Fruit fly (Drosophila melanogaster) whole organism, embryonic: ENCODE results near the gene Trax.

Experiments used
- Abd-B ChIP-seq: fragments of 200-800 bp; sonication (Bioruptor generic); optimal IDR thresholded peaks from 2 replicates; lab custom pipeline; 2018; ENCODE audit warnings: missing biosample characterization, mild to moderate bottlenecking, missing genetic modification characterization, moderate library complexity
- Aef1 ChIP-seq: fragments of 200-800 bp; sonication (Bioruptor generic); IDR thresholded peaks from 3 replicates; pipeline ENCODE4 v1.3.6; 2022; ENCODE audit warnings: missing biosample characterization, missing genetic modification characterization
- Bgb ChIP-seq: fragments of 200-800 bp; sonication (Bioruptor generic); IDR thresholded peaks from 2 replicates; pipeline ENCODE4 v1.3.6; 2022; ENCODE audit warnings: missing biosample characterization, missing genetic modification characterization; ENCODE audit not compliant: partially characterized antibody
- Blimp-1 ChIP-seq: fragments of 200-800 bp; sonication (Bioruptor generic); optimal IDR thresholded peaks from 3 replicates; lab custom pipeline; 2018; ENCODE audit warnings: missing biosample characterization, missing genetic modification characterization, mild to moderate bottlenecking, moderate library complexity, missing genetic modification reagents
- CG10462 ChIP-seq: fragments of 200-800 bp; sonication (Bioruptor generic); optimal IDR thresholded peaks from 2 replicates; lab custom pipeline; 2016; ENCODE audit warnings: missing biosample characterization, missing genetic modification characterization
- CG11247 ChIP-seq: fragments of 200-800 bp; sonication (Bioruptor generic); IDR thresholded peaks from 2 replicates; pipeline ENCODE4 v1.3.6; 2022; ENCODE audit warnings: missing biosample characterization, missing genetic modification characterization
- CG12659 ChIP-seq: fragments of 200-800 bp; sonication (Bioruptor generic); optimal IDR thresholded peaks from 3 replicates; lab custom pipeline; 2017; ENCODE audit warnings: mild to moderate bottlenecking, missing biosample characterization, missing genetic modification reagents, missing genetic modification characterization
- CG12744 ChIP-seq: fragments of 200-800 bp; sonication (Bioruptor generic); optimal IDR thresholded peaks from 2 replicates; lab custom pipeline; 2016; ENCODE audit warnings: missing biosample characterization, missing genetic modification characterization
- CG15601 ChIP-seq: fragments of 200-800 bp; sonication (Bioruptor generic); optimal IDR thresholded peaks from 3 replicates; lab custom pipeline; 2019; ENCODE audit warnings: missing biosample characterization, mild to moderate bottlenecking, missing genetic modification characterization, moderate library complexity
- CG17186 ChIP-seq: fragments of 200-800 bp; sonication (Bioruptor generic); optimal IDR thresholded peaks from 3 replicates; lab custom pipeline; 2017; ENCODE audit warnings: missing biosample characterization, missing genetic modification reagents, missing genetic modification characterization
- CG17568 ChIP-seq: fragments of 200-800 bp; sonication (Bioruptor generic); optimal IDR thresholded peaks from 2 replicates; lab custom pipeline; 2018; ENCODE audit warnings: missing biosample characterization, mild to moderate bottlenecking, missing genetic modification characterization, moderate library complexity
- CG2199 ChIP-seq: fragments of 200-800 bp; sonication (Bioruptor generic); IDR thresholded peaks from 3 replicates; pipeline ENCODE4 v1.3.6; 2022; ENCODE audit warnings: missing biosample characterization, missing genetic modification characterization
- CG3281 ChIP-seq: fragments of 200-800 bp; sonication (Bioruptor generic); optimal IDR thresholded peaks from 3 replicates; lab custom pipeline; 2017; ENCODE audit warnings: missing biosample characterization, mild to moderate bottlenecking, missing genetic modification characterization
- CG33557 ChIP-seq: fragments of 200-800 bp; sonication (Bioruptor generic); optimal IDR thresholded peaks from 2 replicates; lab custom pipeline; 2019; ENCODE audit warnings: missing biosample characterization, mild to moderate bottlenecking, missing genetic modification characterization, moderate library complexity
- CG4404 ChIP-seq: fragments of 200-800 bp; sonication (Bioruptor generic); IDR thresholded peaks from 2 replicates; pipeline ENCODE4 v1.3.6; 2022; ENCODE audit warnings: missing biosample characterization, missing genetic modification characterization
- CG4820 ChIP-seq: fragments of 200-800 bp; sonication (Bioruptor generic); optimal IDR thresholded peaks from 3 replicates; lab custom pipeline; 2016; ENCODE audit warnings: missing biosample characterization, missing genetic modification characterization
- CG6272 ChIP-seq: fragments of 200-800 bp; sonication (Bioruptor generic); IDR thresholded peaks from 2 replicates; pipeline ENCODE4 v1.3.6; 2022; ENCODE audit warnings: missing biosample characterization, missing genetic modification characterization
- CG7786 ChIP-seq: fragments of 200-800 bp; sonication (Bioruptor generic); optimal IDR thresholded peaks from 2 replicates; lab custom pipeline; 2016; ENCODE audit warnings: missing biosample characterization, missing genetic modification characterization
- CG8281 ChIP-seq: fragments of 200-800 bp; sonication (Bioruptor generic); optimal IDR thresholded peaks from 2 replicates; lab custom pipeline; 2018; ENCODE audit warnings: missing biosample characterization, mild to moderate bottlenecking, missing genetic modification characterization, moderate library complexity
- CG9215 ChIP-seq: fragments of 200-800 bp; sonication (Bioruptor generic); IDR thresholded peaks from 2 replicates; pipeline ENCODE4 v1.3.6; 2022; ENCODE audit warnings: missing biosample characterization, missing genetic modification characterization
- CG9609 ChIP-seq: fragments of 200-800 bp; sonication (Bioruptor generic); optimal IDR thresholded peaks from 3 replicates; lab custom pipeline; 2016; ENCODE audit warnings: missing biosample characterization, missing genetic modification characterization
- Eip74EF ChIP-seq, 2 experiments: fragments of 200-800 bp in 1 of 2; fragments of >200 bp in 1 of 2; sonication (Bioruptor generic) in 1 of 2; optimal IDR thresholded peaks; 2 replicates each; lab custom pipeline; 2017 to 2019; ENCODE audit warnings: missing biosample characterization in 2 of 2, missing genetic modification characterization in 2 of 2, mild to moderate bottlenecking in 1 of 2, moderate library complexity in 1 of 2
- Ets97D ChIP-seq: fragments of 200-800 bp; sonication (Bioruptor generic); optimal IDR thresholded peaks from 3 replicates; lab custom pipeline; 2016; ENCODE audit warnings: missing biosample characterization, missing genetic modification characterization
- H15 ChIP-seq: fragments of 200-800 bp; sonication (Bioruptor generic); IDR thresholded peaks from 3 replicates; pipeline ENCODE4 v1.3.6; 2022; ENCODE audit warnings: missing biosample characterization, missing genetic modification characterization
- HHEX ChIP-seq: fragments of 200-800 bp; sonication (Bioruptor generic); optimal IDR thresholded peaks from 3 replicates; lab custom pipeline; 2017; ENCODE audit warnings: missing biosample characterization, mild to moderate bottlenecking, missing genetic modification characterization, missing genetic modification reagents
- Hey ChIP-seq: fragments of 200-800 bp; sonication (Bioruptor generic); optimal IDR thresholded peaks from 3 replicates; lab custom pipeline; 2018; ENCODE audit warnings: missing biosample characterization, mild to moderate bottlenecking, missing genetic modification characterization
- Hr39 ChIP-seq: fragments of >200 bp; optimal IDR thresholded peaks from 2 replicates; lab custom pipeline; 2017
- NFAT ChIP-seq: fragments of 200-800 bp; sonication (Bioruptor generic); IDR thresholded peaks from 2 replicates; pipeline ENCODE4 v1.3.6; 2022; ENCODE audit warnings: missing biosample characterization, missing genetic modification characterization
- Rx ChIP-seq: fragments of 200-800 bp; sonication (Bioruptor generic); IDR thresholded peaks from 2 replicates; pipeline ENCODE4 v1.3.6; 2022; ENCODE audit warnings: missing biosample characterization, missing genetic modification characterization
- YL-1 ChIP-seq: fragments of 200-800 bp; sonication (Bioruptor generic); optimal IDR thresholded peaks from 3 replicates; lab custom pipeline; 2017; ENCODE audit warnings: missing biosample characterization, mild to moderate bottlenecking, missing genetic modification characterization
- ato ChIP-seq: fragments of 200-800 bp; sonication (Bioruptor generic); IDR thresholded peaks from 2 replicates; pipeline ENCODE4 v1.3.6; 2022; ENCODE audit warnings: missing biosample characterization, missing genetic modification characterization; ENCODE audit not compliant: partially characterized antibody
- caup ChIP-seq: fragments of 200-800 bp; sonication (Bioruptor generic); optimal IDR thresholded peaks from 3 replicates; lab custom pipeline; 2017; ENCODE audit warnings: missing biosample characterization, mild to moderate bottlenecking, missing genetic modification characterization, moderate library complexity; ENCODE audit not compliant: severe bottlenecking
- chif ChIP-seq, 2 experiments: fragments of 200-800 bp; sonication (Bioruptor generic); optimal IDR thresholded peaks; 3 replicates each; lab custom pipeline; 2016; ENCODE audit warnings: missing biosample characterization in 2 of 2, missing genetic modification characterization in 2 of 2
- ci ChIP-seq: fragments of 200-800 bp; sonication (Bioruptor generic); IDR thresholded peaks from 3 replicates; pipeline ENCODE4 v1.3.6; 2022; ENCODE audit warnings: missing biosample characterization, missing genetic modification characterization
- emc ChIP-seq: fragments of 200-800 bp; sonication (Bioruptor generic); optimal IDR thresholded peaks from 2 replicates; lab custom pipeline; 2016; ENCODE audit warnings: missing biosample characterization, missing genetic modification characterization
- gfzf ChIP-seq: fragments of 200-800 bp; sonication (Bioruptor generic); optimal IDR thresholded peaks from 2 replicates; lab custom pipeline; 2016; ENCODE audit warnings: missing biosample characterization, mild to moderate bottlenecking, missing genetic modification characterization, moderate library complexity
- lab ChIP-seq: fragments of 200-800 bp; sonication (Bioruptor generic); optimal IDR thresholded peaks from 3 replicates; lab custom pipeline; 2017; ENCODE audit warnings: missing biosample characterization, missing genetic modification characterization, mild to moderate bottlenecking, moderate library complexity, missing genetic modification reagents
- maf-S ChIP-seq: fragments of 200-800 bp; sonication (Bioruptor generic); optimal IDR thresholded peaks from 2 replicates; lab custom pipeline; 2016; ENCODE audit warnings: missing biosample characterization, missing genetic modification characterization
- nom ChIP-seq: fragments of 200-800 bp; sonication (Bioruptor generic); optimal IDR thresholded peaks from 2 replicates; lab custom pipeline; 2017; ENCODE audit warnings: missing biosample characterization, missing genetic modification characterization, mild to moderate bottlenecking, moderate library complexity, missing genetic modification reagents
- pb ChIP-seq: fragments of 200-800 bp; sonication (Bioruptor generic); optimal IDR thresholded peaks from 3 replicates; lab custom pipeline; 2016; ENCODE audit warnings: missing biosample characterization, missing genetic modification characterization
- pfk ChIP-seq: fragments of 200-800 bp; sonication (Bioruptor generic); optimal IDR thresholded peaks from 2 replicates; lab custom pipeline; 2018; ENCODE audit warnings: missing biosample characterization, mild to moderate bottlenecking, missing genetic modification characterization, moderate library complexity
- phol ChIP-seq: fragments of 200-800 bp; sonication (Bioruptor generic); optimal IDR thresholded peaks from 3 replicates; lab custom pipeline; 2018; ENCODE audit warnings: missing biosample characterization, mild to moderate bottlenecking, missing genetic modification characterization, moderate library complexity
- prd ChIP-seq, 3 experiments: fragments of >200 bp in 2 of 3; fragments of 200-800 bp in 1 of 3; sonication (Bioruptor generic) in 1 of 3; optimal IDR thresholded peaks in 2 of 3; IDR thresholded peaks in 1 of 3; 2 replicates in 2 of 3; 3 replicates in 1 of 3; pipeline versions ENCODE4 v1.3.6 to Lab custom; 2017 to 2022; ENCODE audit warnings: missing biosample characterization in 1 of 3, missing genetic modification characterization in 1 of 3
- salm ChIP-seq: fragments of 200-800 bp; sonication (Bioruptor generic); optimal IDR thresholded peaks from 2 replicates; lab custom pipeline; 2018; ENCODE audit warnings: missing biosample characterization, mild to moderate bottlenecking, missing genetic modification characterization
- sens-2 ChIP-seq: fragments of 200-800 bp; sonication (Bioruptor generic); IDR thresholded peaks from 2 replicates; pipeline ENCODE4 v1.3.6; 2022; ENCODE audit warnings: missing biosample characterization, missing genetic modification characterization
- sisA ChIP-seq: fragments of 200-800 bp; sonication (Bioruptor generic); IDR thresholded peaks from 2 replicates; pipeline ENCODE4 v1.3.6; 2022; ENCODE audit warnings: missing biosample characterization, missing genetic modification characterization
- so ChIP-seq: fragments of 200-800 bp; sonication (Bioruptor generic); IDR thresholded peaks from 3 replicates; pipeline ENCODE4 v1.3.6; 2022; ENCODE audit warnings: missing biosample characterization, missing genetic modification characterization
- zf30C ChIP-seq: fragments of 200-800 bp; sonication (Bioruptor generic); optimal IDR thresholded peaks from 3 replicates; lab custom pipeline; 2018; ENCODE audit warnings: missing biosample characterization, mild to moderate bottlenecking, missing genetic modification characterization

The Trax gene

DNA sequence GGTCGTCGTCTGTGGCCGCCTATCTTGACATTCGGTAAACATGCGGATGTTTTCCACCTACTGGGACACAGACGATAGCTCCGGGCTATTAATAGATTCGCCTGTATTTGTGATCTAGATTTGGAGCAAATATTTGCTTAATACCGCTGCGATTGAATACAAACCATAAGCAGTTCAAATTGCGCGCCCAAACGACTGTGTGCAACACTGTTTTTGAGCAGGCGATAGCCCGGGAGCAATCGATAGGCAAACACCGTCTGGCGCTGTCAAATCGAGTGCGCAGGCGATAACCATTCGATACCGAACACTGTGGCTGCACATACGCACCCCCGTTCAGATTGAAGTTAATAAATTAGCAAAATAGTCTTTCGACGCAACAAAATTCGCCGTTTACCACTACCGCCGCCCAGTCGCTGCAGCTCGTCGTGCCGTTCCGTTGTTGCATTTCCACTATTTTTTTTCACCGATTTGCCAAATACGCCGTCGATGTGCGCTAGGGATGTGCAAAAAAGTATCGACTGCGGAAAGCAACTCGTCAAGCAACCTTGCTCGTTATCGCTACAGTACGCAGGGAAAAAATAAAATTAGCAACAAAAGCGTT, 46.7 kb downstream of the Trax start, which contains the start of gene Atx2 (continued):
- TF ChIP-seq gfzf (GFP tag; lab: Kevin White, UChicago) (peak; percentile 21), pb (GFP tag; lab: Kevin White, UChicago) (peak; percentile 54), Hr39 (lab: Kevin White, UChicago) (no peak), CG6272 (GFP tag; lab: Robert Waterston, UW) (peak; percentile 40), H15 (no peak), Ets97D (GFP tag; lab: Kevin White, UChicago) (peak; percentile 75), Rx (GFP tag; lab: Robert Waterston, UW) (peak; percentile 23; the same call in 1 of the 2 replicates), CG33557 (GFP tag; lab: Kevin White, UChicago) (no peak), CG10462 (GFP tag; lab: Kevin White, UChicago) (no peak), nom (no peak), NFAT (GFP tag; lab: Robert Waterston, UW) (peak; percentile 66), HHEX (GFP tag; lab: Kevin White, UChicago) (peak; percentile 15), prd (optimal IDR thresholded peaks at IDR 0.05; lab: Kevin White, UChicago) (no peak), prd (GFP tag; IDR thresholded peaks at IDR 0.05; lab: Robert Waterston, UW) (0 out of 3 replicates have a peak, but pooled peaks have one; percentile 25), Hey (no peak), phol (peak; percentile 43), CG9609 (GFP tag; lab: Kevin White, UChicago) (peak; percentile 53), ci (peak; percentile 75; the same call in 2 of the 3 replicates), CG11247 (0 out of 2 replicates have a peak, but pooled peaks have one; percentile 14), CG9215 (GFP tag; lab: Robert Waterston, UW) (peak; percentile 48), CG4820 (GFP tag; lab: Kevin White, UChicago) (peak; percentile 18), zf30C (GFP tag; lab: Kevin White, UChicago) (no peak), CG17186 (GFP tag; lab: Kevin White, UChicago) (peak; percentile 97), CG12659 (peak; percentile 78), Blimp-1 (GFP tag; lab: Kevin White, UChicago) (peak; percentile 17), Bgb (GFP tag; lab: Robert Waterston, UW) (peak; percentile 96), CG8281 (tag; lab: Kevin White, UChicago) (no peak), sisA (GFP tag; lab: Robert Waterston, UW) (no peak), Abd-B (GFP tag; lab: Kevin White, UChicago) (peak; percentile 30), CG17568 (no peak), salm (tag; lab: Kevin White, UChicago) (no peak), CG2199 (GFP tag; lab: Robert Waterston, UW) (0 out of 3 replicates have a peak, but pooled peaks have one; percentile 42), CG3281 (GFP tag; lab: Kevin White, UChicago) (no peak), ato (peak; percentile 97), YL-1 (GFP tag; lab: Kevin White, UChicago) (peak; percentile 73), caup (GFP tag; lab: Kevin White, UChicago) (peak; percentile 55), sens-2 (no peak), CG12744 (GFP tag; lab: Kevin White, UChicago) (no peak), Eip74EF (GFP tag; optimal IDR thresholded peaks at IDR 0.05; lab: Kevin White, UChicago) (no peak), emc (GFP tag; lab: Kevin White, UChicago) (no peak), Aef1 (GFP tag; lab: Robert Waterston, UW) (peak; percentile 24; the same call in 1 of the 3 replicates), CG15601 (peak; percentile 51), so (0 out of 3 replicates have a peak, but pooled peaks have one; percentile 9), lab (GFP tag; lab: Kevin White, UChicago) (peak; percentile 60), chif (GFP tag; optimal IDR thresholded peaks at IDR 0.05; lab: Kevin White, UChicago) (peak in 1 of 2 experiments; percentile 26), pfk (no peak), CG4404 (GFP tag; lab: Robert Waterston, UW) (no peak; the same call in 1 of the 2 replicates), maf-S (peak; percentile 10), CG7786 (GFP tag; lab: Kevin White, UChicago) (peak; percentile 8)
